Worm (Caenorhabditis elegans): ENCODE results near the gene hsp-25.

DNA sequence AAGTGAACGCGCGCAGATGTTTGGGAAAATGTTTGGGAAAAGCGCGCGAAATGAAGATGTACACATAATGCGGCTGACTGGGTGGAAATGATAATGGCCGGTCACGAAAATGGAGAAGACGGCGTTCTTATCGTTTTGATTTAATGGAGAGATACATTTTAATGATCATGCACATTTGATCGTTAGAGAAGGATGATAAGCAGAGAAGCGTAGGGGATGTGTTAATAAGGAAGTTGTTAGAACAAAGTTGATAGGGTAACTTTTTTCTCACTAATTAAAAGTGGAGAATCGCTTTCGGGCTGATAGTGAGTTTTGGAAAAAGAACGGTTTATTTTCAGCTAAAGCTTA is 1.6 kb upstream of the hsp-25 start:
- TF ChIP-seq egl-27 (tag; optimal IDR thresholded peaks at IDR 0.05): no peak
- TF ChIP-seq snpc-4 (tag; optimal IDR thresholded peaks at IDR 0.05): no peak
- TF ChIP-seq lin-15B (tag; optimal IDR thresholded peaks at IDR 0.05): no peak
- TF ChIP-seq mep-1 (tag; optimal IDR thresholded peaks at IDR 0.05): no peak
- TF ChIP-seq ceh-90 (tag; optimal IDR thresholded peaks at IDR 0.05): no peak
- no peak for TF ChIP-seq C04F5.9 (tag; optimal IDR thresholded peaks at IDR 0.05)
- no peak for TF ChIP-seq fos-1 (tag; optimal IDR thresholded peaks at IDR 0.05)
- TF ChIP-seq lin-13 (GFP tag; optimal IDR thresholded peaks at IDR 0.05): no peak
- no peak for TF ChIP-seq nhr-12 (tag; optimal IDR thresholded peaks at IDR 0.05)
- no peak for TF ChIP-seq C34B4.2 (tag; optimal IDR thresholded peaks at IDR 0.05)
- no peak for TF ChIP-seq ama-1 (optimal IDR thresholded peaks at IDR 0.05)
- TF ChIP-seq lsy-2 (tag; optimal IDR thresholded peaks at IDR 0.05): no peak
- no peak for TF ChIP-seq nhr-11 (tag; optimal IDR thresholded peaks at IDR 0.05)
- TF ChIP-seq nhr-20 (tag; optimal IDR thresholded peaks at IDR 0.05): no peak

Measured in whole organism, L1 larva.